Worm (Caenorhabditis elegans) whole organism, L3 larva: ENCODE measurements around the gene E02C12.12.
A peak's percentile ranks its signal among the peaks of the same experiment; 100 is the strongest.

Experiments
- aly-2 ChIP-seq: fragments of 150-350 bp; optimal IDR thresholded peaks from 2 replicates; lab custom pipeline; 2014; ENCODE audit warnings: missing biosample characterization, missing genetic modification characterization
- ama-1 ChIP-seq: fragments of 150-350 bp; optimal IDR thresholded peaks from 2 replicates; lab custom pipeline; 2018
- ceh-82 ChIP-seq: fragments of 150-350 bp; optimal IDR thresholded peaks from 2 replicates; lab custom pipeline; 2014; ENCODE audit warnings: missing biosample characterization, missing genetic modification characterization
- ceh-9 ChIP-seq: sonication (generic microtip); optimal IDR thresholded peaks from 2 replicates; lab custom pipeline; 2018; ENCODE audit warnings: missing biosample characterization, missing genetic modification characterization
- daf-12 ChIP-seq: fragments of 150-350 bp; optimal IDR thresholded peaks from 2 replicates; lab custom pipeline; 2014; ENCODE audit warnings: missing biosample characterization, missing genetic modification reagents, missing genetic modification characterization
- egl-27 ChIP-seq: sonication (generic microtip); optimal IDR thresholded peaks from 4 replicates; lab custom pipeline; 2017; ENCODE audit warnings: missing biosample characterization, missing genetic modification reagents, missing genetic modification characterization
- elt-1 ChIP-seq: fragments of 150-350 bp; optimal IDR thresholded peaks from 2 replicates; lab custom pipeline; 2014; ENCODE audit warnings: missing biosample characterization, missing genetic modification characterization
- elt-2 ChIP-seq: sonication (generic microtip); optimal IDR thresholded peaks from 2 replicates; lab custom pipeline; 2016; ENCODE audit warnings: missing genetic modification reagents, mild to moderate bottlenecking, missing genetic modification characterization, missing compliant biosample characterization
- elt-3 ChIP-seq, 3 experiments: fragments of 150-350 bp in 1 of 3; sonication (generic microtip) in 2 of 3; optimal IDR thresholded peaks; 2 replicates in 2 of 3; 4 replicates in 1 of 3; lab custom pipeline; 2014 to 2017; ENCODE audit warnings: missing biosample characterization in 3 of 3, missing genetic modification characterization in 3 of 3
- eor-1 ChIP-seq, 2 experiments: fragments of 150-350 bp; optimal IDR thresholded peaks; 2 replicates each; lab custom pipeline; 2014 to 2018; ENCODE audit warnings: missing biosample characterization in 2 of 2, missing genetic modification characterization in 2 of 2
- fkh-2 ChIP-seq: fragments of 150-350 bp; optimal IDR thresholded peaks from 2 replicates; lab custom pipeline; 2014; ENCODE audit warnings: missing biosample characterization, missing genetic modification reagents, missing genetic modification characterization
- fos-1 ChIP-seq: fragments of 150-350 bp; optimal IDR thresholded peaks from 2 replicates; lab custom pipeline; 2014; ENCODE audit warnings: missing biosample characterization, missing genetic modification characterization
- jun-1 ChIP-seq: fragments of 150-350 bp; optimal IDR thresholded peaks from 2 replicates; lab custom pipeline; 2014; ENCODE audit warnings: missing biosample characterization, missing genetic modification reagents, missing genetic modification characterization
- lin-39 ChIP-seq: fragments of 150-350 bp; optimal IDR thresholded peaks from 2 replicates; lab custom pipeline; 2018; ENCODE audit warnings: missing biosample characterization, missing genetic modification reagents, missing genetic modification characterization
- lsy-12 ChIP-seq: sonication (generic microtip); optimal IDR thresholded peaks from 2 replicates; lab custom pipeline; 2016; ENCODE audit warnings: mild to moderate bottlenecking, missing genetic modification characterization, missing compliant biosample characterization
- mdl-1 ChIP-seq: fragments of 150-350 bp; optimal IDR thresholded peaks from 2 replicates; lab custom pipeline; 2014; ENCODE audit warnings: missing biosample characterization, missing genetic modification characterization
- mml-1 ChIP-seq: fragments of 150-350 bp; sonication (generic microtip); optimal IDR thresholded peaks from 3 replicates; lab custom pipeline; 2014; ENCODE audit warnings: missing biosample characterization, missing genetic modification characterization
- nfya-1 ChIP-seq: sonication (generic microtip); optimal IDR thresholded peaks from 2 replicates; lab custom pipeline; 2017; ENCODE audit warnings: missing genetic modification characterization, mild to moderate bottlenecking, missing compliant biosample characterization, antibody characterized with exemption, moderate library complexity; ENCODE audit not compliant: insufficient read depth
- nhr-23 ChIP-seq: fragments of 150-350 bp; optimal IDR thresholded peaks from 2 replicates; lab custom pipeline; 2014; ENCODE audit warnings: missing biosample characterization, missing genetic modification reagents, missing genetic modification characterization
- nhr-25 ChIP-seq: sonication (generic microtip); optimal IDR thresholded peaks from 2 replicates; lab custom pipeline; 2017; ENCODE audit warnings: missing biosample characterization, missing genetic modification characterization
- nhr-43 ChIP-seq: sonication (generic microtip); optimal IDR thresholded peaks from 2 replicates; lab custom pipeline; 2016; ENCODE audit warnings: mild to moderate bottlenecking, missing genetic modification characterization, missing compliant biosample characterization; ENCODE audit not compliant: poor library complexity, severe bottlenecking
- nhr-67 ChIP-seq: fragments of 150-350 bp; optimal IDR thresholded peaks from 2 replicates; lab custom pipeline; 2014; ENCODE audit warnings: missing biosample characterization, missing genetic modification characterization
- nhr-76 ChIP-seq: fragments of 150-350 bp; sonication (generic microtip); optimal IDR thresholded peaks from 5 replicates; lab custom pipeline; 2014; ENCODE audit warnings: missing biosample characterization, missing genetic modification characterization
- nhr-77 ChIP-seq: fragments of 150-350 bp; optimal IDR thresholded peaks from 2 replicates; lab custom pipeline; 2014; ENCODE audit warnings: missing biosample characterization, missing genetic modification characterization
- pha-4 ChIP-seq: fragments of 150-350 bp; optimal IDR thresholded peaks from 2 replicates; lab custom pipeline; 2014; ENCODE audit warnings: missing biosample characterization, missing genetic modification reagents, missing genetic modification characterization
- tbx-2 ChIP-seq: sonication (generic microtip); optimal IDR thresholded peaks from 2 replicates; lab custom pipeline; 2016; ENCODE audit warnings: mild to moderate bottlenecking, missing genetic modification characterization, missing compliant biosample characterization
- unc-39 ChIP-seq: sonication (generic microtip); optimal IDR thresholded peaks from 4 replicates; lab custom pipeline; 2017; ENCODE audit warnings: missing biosample characterization, missing genetic modification characterization
- unc-62 ChIP-seq: fragments of 150-350 bp; sonication (generic microtip); optimal IDR thresholded peaks from 4 replicates; lab custom pipeline; 2014; ENCODE audit warnings: missing biosample characterization, missing genetic modification reagents, missing genetic modification characterization
- zag-1 ChIP-seq: fragments of 150-350 bp; optimal IDR thresholded peaks from 2 replicates; lab custom pipeline; 2014; ENCODE audit warnings: missing biosample characterization, missing genetic modification characterization
- ztf-11 ChIP-seq: fragments of 150-350 bp; optimal IDR thresholded peaks from 2 replicates; lab custom pipeline; 2014; ENCODE audit warnings: missing biosample characterization, missing genetic modification characterization
- ztf-4 ChIP-seq: fragments of 150-350 bp; optimal IDR thresholded peaks from 2 replicates; lab custom pipeline; 2014; ENCODE audit warnings: missing biosample characterization, missing genetic modification characterization

Gene E02C12.12

DNA sequence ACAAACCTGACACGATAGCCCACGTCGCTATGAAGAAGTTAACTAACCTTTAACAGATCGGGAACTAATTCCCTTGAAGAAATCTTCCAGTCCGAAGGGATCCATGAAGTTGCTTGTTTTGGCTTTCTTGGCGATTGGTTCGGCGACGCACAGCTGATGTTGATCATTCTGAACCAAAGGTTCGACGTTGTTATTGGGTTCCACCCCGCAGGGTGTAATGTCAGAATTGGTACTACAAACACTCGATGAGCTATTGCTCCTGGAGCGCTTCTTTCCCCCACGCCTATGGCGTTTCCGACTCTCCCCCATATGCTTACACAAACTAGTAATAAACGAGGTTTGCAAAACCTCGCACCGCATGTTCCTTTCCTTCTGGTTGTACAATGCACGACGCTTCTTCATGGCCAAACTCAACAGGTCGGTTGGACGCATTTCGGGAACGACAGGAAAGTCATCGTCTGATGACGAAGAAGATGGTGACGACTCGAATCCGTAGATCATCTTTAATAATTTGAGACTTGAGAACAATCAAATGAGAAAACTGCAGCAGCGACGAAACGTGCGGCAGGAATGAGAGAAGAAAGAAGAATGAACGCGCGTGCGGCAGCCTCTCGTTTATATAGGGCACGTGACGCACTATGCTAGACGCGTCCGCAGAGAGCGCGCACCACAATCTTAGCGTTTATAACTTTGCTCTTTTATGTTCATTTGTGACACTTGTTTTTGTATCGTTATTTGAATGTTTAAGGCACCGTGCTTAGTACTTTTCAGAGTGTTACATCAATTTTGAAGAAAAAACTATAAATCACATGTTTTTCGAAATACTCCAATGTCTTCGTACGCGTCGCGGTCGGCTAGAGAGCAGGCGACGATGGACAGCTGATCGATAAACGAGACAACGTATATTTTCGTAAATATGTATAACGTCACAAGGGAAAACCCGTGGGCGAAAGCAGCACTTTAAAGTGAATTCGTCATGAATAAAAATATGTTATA is 38.2 kb downstream of the E02C12.12 start, which contains the start of gene tos-1 (continued):
- peak; percentile 97 for TF ChIP-seq mdl-1 (tag; lab: Kevin White, UChicago)
- TF ChIP-seq nhr-77 (tag; lab: Kevin White, UChicago): peak; percentile 62
- TF ChIP-seq unc-39: no peak
- peak; percentile 12 for TF ChIP-seq mml-1 (tag; lab: Kevin White, UChicago)
- peak; percentile 98 for TF ChIP-seq jun-1 (tag; lab: Kevin White, UChicago)
- peak; percentile 90 to 100 for TF ChIP-seq eor-1 (tag; optimal IDR thresholded peaks at IDR 0.05; lab: Kevin White, UChicago)
- TF ChIP-seq elt-1 (tag; lab: Kevin White, UChicago): peak; percentile 43
- peak; percentile 76 for TF ChIP-seq nhr-76 (tag; lab: Kevin White, UChicago)
- TF ChIP-seq nhr-25 (tag; lab: Kevin White, UChicago): peak; percentile 99
- TF ChIP-seq ceh-82 (tag; lab: Kevin White, UChicago): peak; percentile 91
- TF ChIP-seq ceh-9 (tag; lab: Kevin White, UChicago): no peak
- peak; percentile 93 for TF ChIP-seq nhr-43 (tag; lab: Kevin White, UChicago)
- peak; percentile 99 for TF ChIP-seq lsy-12
- peak; percentile 75 for TF ChIP-seq egl-27
- TF ChIP-seq fkh-2 (tag; lab: Kevin White, UChicago): no peak
- peak; percentile 94 for TF ChIP-seq tbx-2 (tag; lab: Kevin White, UChicago)
- peak; percentile 90 for TF ChIP-seq nfya-1 (tag; lab: Kevin White, UChicago)
- TF ChIP-seq, all 47 proteins: peak for 39

DNA sequence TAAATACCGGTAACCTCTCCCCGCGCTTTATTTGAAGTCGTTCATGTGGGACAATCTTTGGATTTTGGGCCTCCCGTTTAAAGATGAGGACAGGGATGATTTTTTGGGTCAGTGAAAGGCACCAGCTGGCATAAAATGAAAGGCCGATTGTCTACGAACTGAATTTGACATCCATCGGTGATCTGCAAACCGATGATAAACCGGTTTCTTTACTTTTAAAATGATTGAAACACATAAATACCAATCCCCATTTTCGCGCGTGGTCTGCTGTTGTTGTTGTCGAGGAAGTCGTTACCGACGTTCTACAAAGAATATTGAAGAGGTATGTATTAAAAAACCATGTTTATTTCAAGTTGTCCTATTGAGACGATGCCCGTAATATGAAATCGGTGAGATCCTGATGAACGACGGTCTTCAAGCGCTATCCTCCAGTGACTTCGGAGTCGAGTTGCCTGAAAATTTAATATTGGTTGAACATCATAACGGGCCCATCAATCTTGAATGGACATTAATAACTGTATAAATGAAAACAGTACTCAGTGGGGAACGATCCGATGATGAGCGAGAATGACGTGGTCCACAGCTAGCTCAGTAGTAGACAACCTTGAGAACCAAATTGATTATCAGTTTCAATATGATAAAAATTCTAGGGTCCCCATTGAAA is 39.0 kb downstream of the E02C12.12 start:
- TF ChIP-seq nhr-43 (tag; lab: Kevin White, UChicago) (peak; percentile 25), lin-39 (peak; percentile 34), ama-1 (lab: Kevin White, UChicago) (peak; percentile 42), fos-1 (tag; lab: Kevin White, UChicago) (no peak), pha-4 (peak; percentile 17), elt-1 (tag; lab: Kevin White, UChicago) (no peak)

DNA sequence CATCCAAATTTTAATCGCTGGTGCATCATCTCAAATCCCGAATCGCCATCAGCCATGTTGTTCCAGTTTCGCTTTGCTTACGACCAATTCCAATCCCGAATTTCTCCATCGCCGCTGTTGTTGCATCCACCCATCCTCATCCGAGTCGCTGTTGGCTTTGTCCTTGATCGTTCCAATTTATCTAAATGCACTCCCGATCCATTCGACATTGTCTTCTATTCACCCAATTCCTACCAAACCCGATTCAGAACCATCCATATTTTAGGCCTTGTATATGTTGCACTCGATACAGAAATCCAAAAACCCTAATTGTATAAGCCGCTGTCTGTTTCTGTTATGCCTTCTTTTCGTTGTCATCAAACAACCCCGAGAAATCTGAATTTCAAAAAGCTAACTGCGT is 41.8 kb downstream of the E02C12.12 start:
- TF ChIP-seq tbx-2 (tag; lab: Kevin White, UChicago) (no peak), nhr-43 (tag; lab: Kevin White, UChicago) (peak; percentile 28), elt-2 (tag; lab: Kevin White, UChicago) (peak; percentile 3), nhr-25 (tag; lab: Kevin White, UChicago) (peak; percentile 47), lsy-12 (no peak)

DNA sequence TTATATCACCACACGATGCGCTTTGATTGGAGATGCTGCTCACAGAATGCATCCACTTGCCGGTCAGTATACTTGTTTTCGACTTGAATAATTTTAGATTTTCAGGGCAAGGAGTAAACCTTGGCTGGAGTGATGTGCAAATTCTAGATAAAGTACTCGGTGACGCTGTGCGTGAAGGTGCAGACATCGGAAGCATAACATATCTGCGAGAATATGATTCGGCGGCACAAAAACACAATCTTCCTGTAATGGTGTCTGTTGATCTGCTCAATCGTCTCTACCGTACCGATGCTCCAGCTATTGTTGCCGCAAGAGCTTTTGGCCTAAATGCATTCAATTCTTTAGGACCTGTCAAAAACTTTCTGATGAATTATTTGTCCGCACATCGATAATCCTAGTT is 43.7 kb downstream of the E02C12.12 start:
- TF ChIP-seq elt-3 (tag; optimal IDR thresholded peaks at IDR 0.05; lab: Kevin White, UChicago): no peak
- TF ChIP-seq nhr-25 (tag; lab: Kevin White, UChicago): peak; percentile 45
- peak; percentile 43 for TF ChIP-seq elt-2 (tag; lab: Kevin White, UChicago)
- peak; percentile 99 for TF ChIP-seq ama-1 (lab: Kevin White, UChicago)
- TF ChIP-seq nhr-23 (tag; lab: Kevin White, UChicago): peak; percentile 49
- no peak for TF ChIP-seq ztf-11 (tag; lab: Kevin White, UChicago)
- TF ChIP-seq zag-1: no peak
- no peak for TF ChIP-seq nhr-76 (tag; lab: Kevin White, UChicago)
- TF ChIP-seq ztf-4: no peak
- TF ChIP-seq nfya-1 (tag; lab: Kevin White, UChicago): no peak
- peak; percentile 78 for TF ChIP-seq lsy-12
- no peak for TF ChIP-seq unc-62 (GFP tag; lab: Kevin White, UChicago)
- TF ChIP-seq egl-27: no peak
- no peak for TF ChIP-seq daf-12 (tag; lab: Kevin White, UChicago)
- no peak for TF ChIP-seq aly-2
- no peak for TF ChIP-seq unc-39
- peak; percentile 75 for TF ChIP-seq nhr-43 (tag; lab: Kevin White, UChicago)
- no peak for TF ChIP-seq nhr-67
- TF ChIP-seq mdl-1 (tag; lab: Kevin White, UChicago): no peak
